Worm (Caenorhabditis elegans) whole organism, L2 larva: Measurements from ENCODE around the gene C50F4.6.

Experiments used
- C34F6.9 ChIP-seq: fragments of 150-350 bp; optimal IDR thresholded peaks from 2 replicates; lab custom pipeline; 2014; ENCODE audit warnings: missing biosample characterization, missing genetic modification characterization
- F13H6.1 ChIP-seq: sonication (generic microtip); optimal IDR thresholded peaks from 2 replicates; lab custom pipeline; 2016; ENCODE audit warnings: missing genetic modification characterization, missing compliant biosample characterization
- Y55F3AM.14 ChIP-seq: fragments of 200-800 bp; sonication (Bioruptor generic); optimal IDR thresholded peaks from 2 replicates; lab custom pipeline; 2018; ENCODE audit warnings: mild to moderate bottlenecking, missing genetic modification characterization, missing compliant biosample characterization
- ZK546.5 ChIP-seq: sonication (generic microtip); optimal IDR thresholded peaks from 2 replicates; lab custom pipeline; 2017; ENCODE audit warnings: missing biosample characterization, missing genetic modification characterization
- blmp-1 ChIP-seq: sonication (generic microtip); optimal IDR thresholded peaks from 2 replicates; lab custom pipeline; 2017; ENCODE audit warnings: missing genetic modification characterization, mild to moderate bottlenecking, missing compliant biosample characterization, antibody characterized with exemption, moderate library complexity; ENCODE audit not compliant: insufficient read depth
- ceh-16 ChIP-seq: fragments of 150-350 bp; optimal IDR thresholded peaks from 2 replicates; lab custom pipeline; 2014; ENCODE audit warnings: missing biosample characterization, missing genetic modification characterization
- ceh-82 ChIP-seq: fragments of 150-350 bp; optimal IDR thresholded peaks from 2 replicates; lab custom pipeline; 2014; ENCODE audit warnings: missing biosample characterization, missing genetic modification characterization
- egl-27 ChIP-seq: sonication (generic microtip); optimal IDR thresholded peaks from 3 replicates; lab custom pipeline; 2017; ENCODE audit warnings: missing biosample characterization, missing genetic modification reagents, missing genetic modification characterization
- elt-1 ChIP-seq: fragments of 150-350 bp; optimal IDR thresholded peaks from 2 replicates; lab custom pipeline; 2014; ENCODE audit warnings: missing biosample characterization, missing genetic modification characterization
- elt-3 ChIP-seq: sonication (generic microtip); optimal IDR thresholded peaks from 2 replicates; lab custom pipeline; 2017; ENCODE audit warnings: missing biosample characterization, missing genetic modification characterization
- fos-1 ChIP-seq: fragments of 150-350 bp; optimal IDR thresholded peaks from 2 replicates; lab custom pipeline; 2014; ENCODE audit warnings: missing biosample characterization, missing genetic modification characterization
- lin-11 ChIP-seq: fragments of 150-350 bp; sonication (generic microtip); optimal IDR thresholded peaks from 2 replicates; lab custom pipeline; 2014; ENCODE audit warnings: missing biosample characterization, missing genetic modification characterization, inconsistent platforms, mixed read lengths
- lin-13 ChIP-seq: fragments of 150-350 bp; optimal IDR thresholded peaks from 2 replicates; lab custom pipeline; 2014; ENCODE audit warnings: missing biosample characterization, missing genetic modification reagents, missing genetic modification characterization
- mab-5 ChIP-seq: fragments of 150-350 bp; optimal IDR thresholded peaks from 2 replicates; lab custom pipeline; 2014; ENCODE audit warnings: missing biosample characterization, missing genetic modification characterization
- mdl-1 ChIP-seq, 2 experiments: fragments of 150-350 bp in 1 of 2; sonication (generic microtip) in 1 of 2; optimal IDR thresholded peaks; 2 replicates each; lab custom pipeline; 2017; ENCODE audit warnings: missing biosample characterization in 2 of 2, missing genetic modification characterization in 2 of 2
- nhr-11 ChIP-seq: fragments of 150-350 bp; optimal IDR thresholded peaks from 2 replicates; lab custom pipeline; 2014; ENCODE audit warnings: missing biosample characterization, missing genetic modification characterization
- nhr-129 ChIP-seq: fragments of 150-350 bp; optimal IDR thresholded peaks from 2 replicates; lab custom pipeline; 2014; ENCODE audit warnings: missing biosample characterization, missing genetic modification characterization
- nhr-23 ChIP-seq: fragments of 150-350 bp; optimal IDR thresholded peaks from 2 replicates; lab custom pipeline; 2014; ENCODE audit warnings: missing biosample characterization, missing genetic modification reagents, missing genetic modification characterization
- nhr-25 ChIP-seq: fragments of 150-350 bp; sonication (generic microtip); optimal IDR thresholded peaks from 3 replicates; lab custom pipeline; 2014; ENCODE audit warnings: missing biosample characterization, missing genetic modification characterization
- nhr-77 ChIP-seq: fragments of 150-350 bp; optimal IDR thresholded peaks from 2 replicates; lab custom pipeline; 2014; ENCODE audit warnings: missing biosample characterization, missing genetic modification characterization
- skn-1 ChIP-seq: sonication (generic microtip); optimal IDR thresholded peaks from 2 replicates; lab custom pipeline; 2017; ENCODE audit warnings: missing biosample characterization, missing genetic modification characterization
- sma-3 ChIP-seq: sonication (generic microtip); optimal IDR thresholded peaks from 2 replicates; lab custom pipeline; 2016; ENCODE audit warnings: missing genetic modification reagents, missing genetic modification characterization, missing compliant biosample characterization
- sma-9 ChIP-seq, 2 experiments: fragments of 150-350 bp in 1 of 2; sonication (generic microtip) in 1 of 2; optimal IDR thresholded peaks; 2 replicates each; lab custom pipeline; 2014 to 2016; ENCODE audit warnings: missing genetic modification characterization in 2 of 2, mild to moderate bottlenecking in 1 of 2, missing biosample characterization in 1 of 2, missing compliant biosample characterization in 1 of 2, missing genetic modification reagents in 1 of 2, moderate library complexity in 1 of 2
- snpc-4 ChIP-seq: fragments of 150-350 bp; optimal IDR thresholded peaks from 2 replicates; lab custom pipeline; 2014; ENCODE audit warnings: missing biosample characterization, missing genetic modification characterization
- unc-39 ChIP-seq: fragments of 150-350 bp; optimal IDR thresholded peaks from 2 replicates; lab custom pipeline; 2014; ENCODE audit warnings: missing biosample characterization, missing genetic modification characterization
- unc-55 ChIP-seq: fragments of 150-350 bp; sonication (generic microtip); optimal IDR thresholded peaks from 3 replicates; lab custom pipeline; 2014; ENCODE audit warnings: missing biosample characterization, missing genetic modification reagents, missing genetic modification characterization
- unc-62 ChIP-seq: fragments of 150-350 bp; optimal IDR thresholded peaks from 2 replicates; lab custom pipeline; 2014; ENCODE audit warnings: missing biosample characterization, missing genetic modification reagents, missing genetic modification characterization
- zag-1 ChIP-seq: fragments of 150-350 bp; optimal IDR thresholded peaks from 2 replicates; lab custom pipeline; 2014; ENCODE audit warnings: missing biosample characterization, missing genetic modification characterization
- ztf-1 ChIP-seq: fragments of 200-800 bp; sonication (Bioruptor generic); conservative IDR thresholded peaks from 2 replicates; pipeline ENCODE4 v1.3.6; 2022; ENCODE audit warnings: missing genetic modification characterization, missing compliant biosample characterization
- ztf-4 ChIP-seq: fragments of 150-350 bp; optimal IDR thresholded peaks from 2 replicates; lab custom pipeline; 2014; ENCODE audit warnings: missing biosample characterization, missing genetic modification characterization

C50F4.6 gene

DNA sequence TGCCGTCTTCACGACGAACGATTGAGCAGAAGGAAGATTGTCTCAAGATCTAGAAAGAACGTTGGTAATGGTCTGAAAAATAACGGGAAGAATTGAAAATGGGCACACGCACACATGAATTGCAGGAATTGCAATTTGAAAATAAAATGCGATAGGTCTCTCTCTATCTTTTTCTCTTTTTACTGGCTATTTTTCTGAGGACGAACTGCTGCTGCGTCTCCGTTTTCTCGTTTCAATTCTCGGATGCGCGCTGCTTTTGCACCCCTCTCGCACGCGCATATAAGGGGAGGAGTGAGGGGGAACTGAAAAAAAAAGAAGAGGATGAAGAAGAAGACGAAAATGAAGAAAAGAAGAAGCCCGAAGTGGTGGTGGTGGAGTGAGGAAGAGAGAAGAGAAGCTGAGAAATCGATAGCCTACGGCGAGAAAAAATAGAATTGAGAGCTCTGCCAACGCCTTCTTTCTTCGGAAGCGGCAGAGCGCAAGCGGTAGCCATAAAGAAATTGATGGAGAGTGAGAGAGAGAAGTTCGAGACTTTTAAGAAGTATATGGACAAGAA is 15.8 kb downstream of the C50F4.6 start, which contains the start of gene rgef-1 (continued):
- TF ChIP-seq sma-3 (GFP tag; lab: Kevin White, UChicago) (no peak), nhr-25 (no peak), ztf-4 (tag; lab: Kevin White, UChicago) (no peak), elt-3 (tag; lab: Kevin White, UChicago) (no peak)
- TF ChIP-seq, all 48 proteins: peak for 15

DNA sequence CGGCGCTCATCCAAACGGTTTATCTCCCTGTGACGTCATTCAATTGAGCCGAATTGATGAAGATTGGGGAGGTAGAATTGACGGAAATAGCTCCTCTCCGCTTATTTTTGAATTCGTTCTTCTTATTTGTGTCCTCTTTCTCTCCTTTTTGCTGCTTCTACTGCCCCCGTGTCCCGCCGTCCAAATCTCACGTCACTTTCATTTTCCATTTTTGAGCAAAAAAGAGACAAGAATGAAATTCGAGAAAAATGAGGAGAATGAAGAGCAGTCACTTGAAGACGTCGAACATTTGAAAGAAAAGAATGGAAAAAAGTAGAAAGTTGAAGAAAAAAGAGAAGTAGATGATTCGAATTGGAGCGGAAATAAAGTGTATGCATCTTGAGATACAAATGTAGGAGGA is 17.7 kb downstream of the C50F4.6 start:
- TF ChIP-seq sma-9 (GFP tag; optimal IDR thresholded peaks at IDR 0.05; lab: Kevin White, UChicago) (peak; percentile 19), sma-9 (tag; optimal IDR thresholded peaks at IDR 0.05; lab: Kevin White, UChicago) (no peak), Y55F3AM.14 (no peak), C34F6.9 (peak; percentile 18)

DNA sequence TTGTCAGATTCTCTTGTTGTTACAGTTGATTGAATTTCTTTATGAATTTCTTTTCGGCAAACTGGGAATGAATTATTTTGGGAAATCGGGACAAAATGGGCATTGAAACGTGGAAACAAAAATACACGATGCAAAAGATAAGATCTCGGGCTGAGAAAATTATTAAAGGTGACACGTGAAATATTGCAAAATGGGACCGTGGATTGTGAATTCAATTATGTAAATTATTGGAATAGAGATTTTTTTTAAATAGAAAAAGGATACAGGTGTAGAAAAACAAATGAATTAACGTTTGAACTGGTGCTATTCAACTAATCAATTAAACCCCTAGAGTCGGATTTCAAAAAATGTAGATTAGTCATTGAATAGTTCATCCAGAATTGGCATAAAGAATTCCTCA is 22.8 kb downstream of the C50F4.6 start, which contains the start of gene F25B3.4:
Gene F25B3.4 (minus strand): TSS at position 101 of the 400 bp plus-strand sequence.
- TF ChIP-seq nhr-129 (no peak), zag-1 (tag; lab: Kevin White, UChicago) (no peak), ztf-1 (GFP tag; lab: Robert Waterston, UW) (no peak)

DNA sequence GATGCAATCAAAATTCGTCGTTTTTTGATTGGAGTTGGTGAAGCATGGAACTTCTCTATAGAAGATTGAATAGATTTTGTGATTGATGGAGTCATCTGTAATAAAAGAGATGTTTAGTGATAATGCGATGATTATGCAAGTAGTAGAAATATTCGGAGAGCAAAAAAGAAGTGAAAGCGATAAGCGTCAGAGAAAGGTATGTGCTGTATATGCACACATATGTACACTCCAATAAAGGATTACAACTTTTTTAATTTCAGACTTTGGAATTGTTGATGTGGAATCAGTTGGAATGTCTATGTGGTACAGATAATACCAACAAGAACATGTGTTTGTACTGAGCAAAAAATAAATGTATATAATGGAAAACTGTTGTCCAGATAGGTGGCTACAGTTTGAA is 24.3 kb downstream of the C50F4.6 start, which contains the start of gene F25B3.5:
Gene F25B3.5 (minus strand): TSS at position 101 of the 400 bp plus-strand sequence.
- no peak for TF ChIP-seq C34F6.9
- TF ChIP-seq ceh-16 (tag; lab: Kevin White, UChicago): no peak
- TF ChIP-seq sma-3 (GFP tag; lab: Kevin White, UChicago): no peak
- no peak for TF ChIP-seq unc-39
- TF ChIP-seq nhr-77 (tag; lab: Kevin White, UChicago): no peak
- TF ChIP-seq egl-27 (tag; lab: Kevin White, UChicago): no peak
- no peak for TF ChIP-seq ZK546.5 (tag; lab: Kevin White, UChicago)
- TF ChIP-seq snpc-4: no peak

DNA sequence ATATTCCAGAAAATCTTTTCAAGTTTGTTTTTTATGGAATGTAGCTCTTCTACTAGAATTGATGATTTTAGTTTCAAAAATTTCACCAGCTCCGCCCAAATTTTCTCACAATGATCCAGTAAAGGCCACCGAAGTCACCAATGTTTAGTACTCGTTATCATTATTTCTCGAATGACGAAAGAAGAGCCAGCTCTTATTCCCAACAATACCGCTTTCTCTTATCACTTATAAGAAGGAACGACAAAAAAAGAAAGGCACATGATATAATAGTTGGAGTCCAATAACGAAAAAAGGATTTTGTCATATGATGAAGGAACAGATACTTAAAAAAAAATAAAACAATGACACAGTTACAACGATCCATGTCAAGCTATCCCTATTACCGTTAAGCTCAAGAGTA is 25.2 kb downstream of the C50F4.6 start:
- TF ChIP-seq nhr-11 (tag; lab: Kevin White, UChicago): no peak
- TF ChIP-seq egl-27 (tag; lab: Kevin White, UChicago): no peak
- TF ChIP-seq nhr-25: no peak
- no peak for TF ChIP-seq nhr-129
- no peak for TF ChIP-seq unc-62 (GFP tag; lab: Kevin White, UChicago)
- TF ChIP-seq mab-5 (tag; lab: Kevin White, UChicago): no peak
- no peak for TF ChIP-seq lin-13 (GFP tag; lab: Kevin White, UChicago)
- no peak for TF ChIP-seq unc-55

DNA sequence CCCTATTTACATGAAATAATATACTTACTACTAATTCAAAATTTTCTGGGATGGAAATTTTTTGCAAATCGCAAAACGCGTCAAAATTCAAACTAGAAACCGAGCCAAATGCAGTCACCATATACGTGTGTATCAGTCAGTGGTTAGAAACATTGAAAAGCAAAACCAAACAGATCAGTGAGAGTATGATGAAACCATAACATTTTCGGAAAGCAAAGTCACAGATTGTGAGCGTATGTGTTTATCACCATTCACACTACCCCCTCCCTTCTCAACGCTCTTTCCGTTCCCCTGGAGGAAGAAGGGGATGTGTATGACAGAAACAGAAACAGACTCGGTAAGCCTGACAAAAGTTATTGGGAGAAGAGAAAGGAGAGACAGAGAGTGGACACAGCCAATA is 25.8 kb downstream of the C50F4.6 start:
- TF ChIP-seq ztf-1 (GFP tag; lab: Robert Waterston, UW): no peak
- TF ChIP-seq snpc-4: no peak
- no peak for TF ChIP-seq nhr-23 (tag; lab: Kevin White, UChicago)
- no peak for TF ChIP-seq unc-62 (GFP tag; lab: Kevin White, UChicago)
- no peak for TF ChIP-seq egl-27 (tag; lab: Kevin White, UChicago)
- TF ChIP-seq fos-1 (tag; lab: Kevin White, UChicago): no peak
- no peak for TF ChIP-seq nhr-129
- no peak for TF ChIP-seq F13H6.1 (tag; lab: Kevin White, UChicago)
- TF ChIP-seq C34F6.9: no peak
- no peak for TF ChIP-seq ceh-82 (tag; lab: Kevin White, UChicago)
- no peak for TF ChIP-seq sma-9 (GFP tag; optimal IDR thresholded peaks at IDR 0.05; lab: Kevin White, UChicago)
- no peak for TF ChIP-seq sma-9 (tag; optimal IDR thresholded peaks at IDR 0.05; lab: Kevin White, UChicago)
- no peak for TF ChIP-seq ceh-16 (tag; lab: Kevin White, UChicago)
- no peak for TF ChIP-seq lin-11 (tag; lab: Kevin White, UChicago)
- no peak for TF ChIP-seq elt-1 (tag; lab: Kevin White, UChicago)
- TF ChIP-seq blmp-1 (tag; lab: Kevin White, UChicago): no peak
- TF ChIP-seq nhr-25: no peak
- no peak for TF ChIP-seq mdl-1 (tag; optimal IDR thresholded peaks at IDR 0.05; lab: Kevin White, UChicago)
- TF ChIP-seq skn-1 (tag; lab: Kevin White, UChicago): no peak
